Fruit fly (Drosophila melanogaster) whole organism, pupa: ENCODE results near the gene Ubc84D.

Source experiments
- CG10348 ChIP-seq: fragments of 200-800 bp; sonication (Bioruptor generic); IDR thresholded peaks from 2 replicates; pipeline ENCODE4 v1.3.6; 2022; ENCODE audit warnings: missing biosample characterization, missing genetic modification characterization
- CG12605 ChIP-seq: fragments of 200-800 bp; sonication (Bioruptor generic); IDR thresholded peaks from 2 replicates; pipeline ENCODE4 v1.3.6; 2022; ENCODE audit warnings: missing biosample characterization, missing genetic modification characterization
- CG13204 ChIP-seq: fragments of 200-800 bp; sonication (Bioruptor generic); optimal IDR thresholded peaks from 2 replicates; lab custom pipeline; 2018; ENCODE audit warnings: missing biosample characterization, mild to moderate bottlenecking, missing genetic modification characterization, moderate library complexity
- CG14655 ChIP-seq: fragments of 200-800 bp; sonication (Bioruptor generic); optimal IDR thresholded peaks from 3 replicates; lab custom pipeline; 2017; ENCODE audit warnings: mild to moderate bottlenecking, missing biosample characterization, missing genetic modification reagents, missing genetic modification characterization
- CG15710 ChIP-seq: fragments of 200-800 bp; sonication (Bioruptor generic); optimal IDR thresholded peaks from 2 replicates; lab custom pipeline; 2018; ENCODE audit warnings: missing biosample characterization, mild to moderate bottlenecking, missing genetic modification characterization, moderate library complexity
- CG17806 ChIP-seq: fragments of 200-800 bp; sonication (Bioruptor generic); optimal IDR thresholded peaks from 2 replicates; lab custom pipeline; 2018; ENCODE audit warnings: missing biosample characterization, mild to moderate bottlenecking, missing genetic modification characterization, moderate library complexity
- CG32121 ChIP-seq: fragments of 200-800 bp; sonication (Bioruptor generic); IDR thresholded peaks from 2 replicates; pipeline ENCODE4 v1.3.6; 2022; ENCODE audit warnings: missing biosample characterization, missing genetic modification characterization
- CG34367 ChIP-seq: fragments of 200-800 bp; sonication (Bioruptor generic); optimal IDR thresholded peaks from 2 replicates; lab custom pipeline; 2018; ENCODE audit warnings: missing biosample characterization, mild to moderate bottlenecking, missing genetic modification characterization
- CG4496 ChIP-seq: fragments of 200-800 bp; sonication (Bioruptor generic); IDR thresholded peaks from 3 replicates; pipeline ENCODE4 v1.3.6; 2022; ENCODE audit warnings: missing biosample characterization, missing genetic modification characterization
- CG8159 ChIP-seq: fragments of 200-800 bp; sonication (Bioruptor generic); optimal IDR thresholded peaks from 3 replicates; lab custom pipeline; 2018; ENCODE audit warnings: missing biosample characterization, mild to moderate bottlenecking, missing genetic modification characterization, moderate library complexity
- CG8301 ChIP-seq: fragments of 200-800 bp; sonication (Bioruptor generic); optimal IDR thresholded peaks from 2 replicates; lab custom pipeline; 2018; ENCODE audit warnings: missing biosample characterization, mild to moderate bottlenecking, missing genetic modification characterization
- CG9948 ChIP-seq: fragments of 200-800 bp; sonication (Bioruptor generic); optimal IDR thresholded peaks from 2 replicates; lab custom pipeline; 2018; ENCODE audit warnings: missing biosample characterization, mild to moderate bottlenecking, missing genetic modification characterization, moderate library complexity
- D1 ChIP-seq: fragments of 200-800 bp; sonication (Bioruptor generic); optimal IDR thresholded peaks from 2 replicates; lab custom pipeline; 2018; ENCODE audit warnings: missing biosample characterization, mild to moderate bottlenecking, missing genetic modification characterization, moderate library complexity
- EcR ChIP-seq: fragments of 200-800 bp; sonication (Bioruptor generic); optimal IDR thresholded peaks from 3 replicates; lab custom pipeline; 2019; ENCODE audit warnings: missing biosample characterization, missing genetic modification characterization, mild to moderate bottlenecking, moderate library complexity, missing genetic modification reagents
- Ets98B ChIP-seq: fragments of 200-800 bp; sonication (Bioruptor generic); IDR thresholded peaks from 2 replicates; pipeline ENCODE4 v1.3.6; 2022; ENCODE audit warnings: missing biosample characterization, missing genetic modification characterization
- Pif1A ChIP-seq: fragments of 200-800 bp; sonication (Bioruptor generic); optimal IDR thresholded peaks from 3 replicates; lab custom pipeline; 2016; ENCODE audit warnings: missing biosample characterization, missing genetic modification characterization
- Pif1B ChIP-seq: fragments of 200-800 bp; sonication (Bioruptor generic); optimal IDR thresholded peaks from 3 replicates; lab custom pipeline; 2016; ENCODE audit warnings: missing biosample characterization, missing genetic modification characterization
- Snoo ChIP-seq: fragments of 200-800 bp; sonication (Bioruptor generic); optimal IDR thresholded peaks from 3 replicates; lab custom pipeline; 2017; ENCODE audit warnings: missing biosample characterization, mild to moderate bottlenecking, missing genetic modification characterization, inconsistent platforms
- fd96Ca ChIP-seq: fragments of 200-800 bp; sonication (Bioruptor generic); IDR thresholded peaks from 3 replicates; pipeline ENCODE4 v1.3.6; 2022; ENCODE audit warnings: missing biosample characterization, missing genetic modification characterization
- gl ChIP-seq: fragments of 200-800 bp; sonication (Bioruptor generic); optimal IDR thresholded peaks from 2 replicates; lab custom pipeline; 2018; ENCODE audit warnings: missing biosample characterization, mild to moderate bottlenecking, missing genetic modification characterization
- rn ChIP-seq: fragments of 200-800 bp; sonication (Bioruptor generic); IDR thresholded peaks from 2 replicates; pipeline ENCODE4 v1.3.6; 2022; ENCODE audit warnings: missing biosample characterization, missing genetic modification characterization

Ubc84D gene

DNA sequence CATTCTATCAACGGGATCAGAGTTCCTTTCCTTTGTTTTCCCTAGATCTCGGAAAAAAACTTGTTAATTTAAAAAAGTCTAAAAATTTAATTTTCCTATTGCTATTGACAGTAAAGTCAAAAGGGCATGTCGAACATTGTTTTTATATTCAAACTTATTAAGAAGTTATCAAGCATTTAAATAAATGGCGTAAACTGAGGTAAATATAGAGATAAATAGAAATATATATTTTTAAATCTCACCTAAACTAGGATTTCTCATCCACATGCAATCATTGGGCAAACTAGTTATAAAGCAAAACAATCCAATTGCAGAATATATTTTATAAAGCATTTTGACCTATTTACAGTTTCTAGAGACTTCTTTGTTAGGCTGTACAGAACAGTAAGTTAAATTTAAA, at the start of gene Ubc84D:
Gene Ubc84D, minus strand, starts transcription at position 101 of the 400 bp plus-strand sequence.
- TF ChIP-seq EcR (GFP tag; lab: Kevin White, UChicago) (no peak), CG9948 (tag; lab: Kevin White, UChicago) (no peak)

DNA sequence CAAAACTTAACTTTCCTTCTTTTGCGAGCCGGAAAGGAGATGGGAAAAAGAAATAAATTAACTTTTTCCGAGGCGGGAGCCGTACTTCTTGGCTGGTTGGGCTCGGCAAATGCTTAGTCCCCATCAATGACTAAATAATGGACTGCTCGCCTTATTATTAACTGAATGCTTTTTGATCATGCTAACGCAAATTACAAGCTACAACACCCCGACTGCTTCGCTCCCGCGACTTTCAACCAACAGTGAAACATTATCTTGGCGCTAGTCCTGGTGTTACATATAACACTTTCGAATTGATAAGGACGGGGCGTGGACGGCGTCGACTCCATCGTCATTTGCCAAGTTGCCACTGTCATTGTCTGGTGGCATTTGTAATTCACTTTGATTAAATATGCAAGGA, 32.5 kb upstream of the Ubc84D start, which contains the start of gene CG45545:
Gene CG45545, plus strand, starts transcription at position 301 of the 400 bp plus-strand sequence.
- TF ChIP-seq CG15710 (tag; lab: Kevin White, UChicago) (no peak), Snoo (tag; lab: Kevin White, UChicago) (no peak), CG13204 (GFP tag; lab: Kevin White, UChicago) (no peak), gl (tag; lab: Kevin White, UChicago) (no peak), CG4496 (GFP tag; lab: Robert Waterston, UW) (no peak), CG10348 (GFP tag; lab: Robert Waterston, UW) (no peak)
- TF ChIP-seq, all 21 proteins: peak for 0

DNA sequence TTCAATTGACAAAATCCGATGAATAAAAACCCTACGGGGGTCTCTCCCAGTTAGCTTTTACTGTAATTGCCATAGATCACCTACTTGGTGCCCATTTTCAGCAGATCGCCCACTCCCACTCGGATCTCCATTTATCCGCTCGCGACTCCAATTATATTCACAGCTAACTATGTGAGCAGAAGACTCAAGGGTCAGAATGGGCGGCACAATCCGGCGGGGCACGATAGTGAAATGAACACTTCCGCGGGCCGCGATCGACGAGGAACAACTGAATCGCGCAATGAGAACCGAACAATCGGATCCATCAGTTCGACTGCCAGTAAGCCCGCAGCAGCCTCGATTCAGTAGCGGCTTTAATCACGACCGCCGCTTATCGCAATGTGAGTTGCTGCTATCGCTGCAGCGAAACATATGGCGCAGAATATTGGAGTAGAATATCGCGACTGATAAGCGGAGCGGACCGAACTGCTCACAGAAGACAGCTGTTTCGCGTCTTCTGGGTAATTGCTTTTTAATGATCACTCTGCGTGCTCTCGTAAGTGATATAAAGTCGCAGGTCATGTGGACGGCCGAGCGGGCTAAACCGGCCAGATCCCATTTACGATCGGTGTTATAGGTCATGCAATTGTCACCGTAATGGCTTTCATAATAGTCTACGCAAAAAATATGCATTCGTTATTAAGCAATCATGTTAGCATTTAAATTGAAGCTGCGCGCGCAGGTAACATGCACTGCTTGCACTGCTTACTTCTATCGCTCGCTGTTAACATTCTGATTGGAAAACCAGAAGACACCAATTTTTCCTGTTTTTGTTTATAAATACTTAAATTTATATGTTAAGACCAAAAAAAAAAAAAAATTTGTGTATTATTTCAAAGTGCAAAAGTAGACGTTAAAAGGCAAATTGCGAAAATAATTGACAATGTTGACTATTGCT, 29.8 kb upstream of the Ubc84D start, which contains the start of gene alpha-Est1:
Gene alpha-Est1, minus strand, starts transcription at position 317 of the 937 bp plus-strand sequence.
- TF ChIP-seq CG14655 (peak; percentile 13), fd96Ca (GFP tag; lab: Robert Waterston, UW) (peak; percentile 43; the same call in 1 of the 3 replicates), CG32121 (no peak; the same call in 1 of the 2 replicates), Ets98B (GFP tag; lab: Robert Waterston, UW) (peak; percentile 24; the same call in 1 of the 2 replicates), CG17806 (tag; lab: Kevin White, UChicago) (no peak), CG9948 (tag; lab: Kevin White, UChicago) (no peak), CG8159 (no peak)

DNA sequence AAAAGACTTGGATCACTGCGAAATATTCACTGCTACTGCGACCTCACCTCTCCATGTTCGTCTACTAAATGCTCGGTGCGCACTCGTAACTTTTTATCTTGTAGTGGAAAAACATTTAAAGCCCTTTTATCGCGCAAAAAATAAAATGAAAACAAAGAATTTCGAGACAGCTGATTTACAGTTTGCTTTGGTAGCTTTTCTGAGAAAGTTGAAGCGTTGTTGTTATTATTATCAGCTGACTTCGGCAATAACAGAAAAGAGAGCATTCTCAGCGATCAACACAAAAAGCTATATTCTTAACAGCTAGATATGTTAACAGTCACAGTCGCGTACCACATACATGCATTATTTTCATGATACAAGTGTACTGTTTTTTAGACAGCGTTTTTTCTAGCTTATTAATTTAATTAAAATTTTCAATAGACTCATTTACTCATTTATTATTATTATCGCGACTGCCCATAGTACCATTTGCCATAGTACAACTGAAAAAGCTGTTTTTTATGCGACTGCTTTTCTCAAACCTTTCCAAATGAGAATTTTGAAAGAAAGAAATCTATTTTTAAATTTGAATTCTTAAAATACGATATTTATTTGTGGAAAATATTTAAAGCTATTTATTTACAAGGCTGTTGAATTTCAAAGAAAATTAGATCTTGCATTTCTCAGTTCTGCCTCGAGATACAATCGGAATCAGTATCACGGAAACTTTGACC, 22.0 kb upstream of the Ubc84D start, which contains the start of the genes alpha-Est3 and alpha-Est2:
Gene alpha-Est3, minus strand, starts transcription at position 487 of the 716 bp plus-strand sequence.
Gene alpha-Est2, plus strand, starts transcription at position 666 of the 716 bp plus-strand sequence.
- TF ChIP-seq rn (no peak), CG10348 (GFP tag; lab: Robert Waterston, UW) (no peak), Pif1B (no peak), CG9948 (tag; lab: Kevin White, UChicago) (no peak), Pif1A (GFP tag; lab: Kevin White, UChicago) (no peak), gl (tag; lab: Kevin White, UChicago) (no peak), D1 (tag; lab: Kevin White, UChicago) (no peak), fd96Ca (GFP tag; lab: Robert Waterston, UW) (no peak), Snoo (tag; lab: Kevin White, UChicago) (no peak), CG12605 (GFP tag; lab: Robert Waterston, UW) (no peak), CG15710 (tag; lab: Kevin White, UChicago) (no peak), EcR (GFP tag; lab: Kevin White, UChicago) (no peak), CG13204 (GFP tag; lab: Kevin White, UChicago) (no peak), CG8159 (no peak), CG34367 (tag; lab: Kevin White, UChicago) (no peak), CG14655 (no peak)

DNA sequence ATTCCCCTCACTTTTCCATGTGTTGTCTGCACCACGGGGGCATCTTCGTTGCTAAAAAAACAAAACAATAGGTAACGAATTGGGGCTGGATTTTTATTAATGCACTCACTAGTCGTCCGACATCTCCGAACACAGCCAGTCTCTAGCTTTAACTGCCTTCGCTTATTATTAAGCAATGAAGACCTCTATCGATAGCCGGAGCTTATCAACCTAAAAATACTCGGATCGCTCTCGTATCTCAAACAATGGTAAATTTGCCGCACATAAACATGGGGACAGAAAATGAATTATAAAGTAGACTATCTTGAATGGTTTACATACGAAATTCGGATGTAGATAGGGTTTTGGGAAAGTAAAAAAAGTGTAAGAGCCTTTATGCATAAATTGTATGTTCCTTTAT, 19.2 kb upstream of the Ubc84D start, which contains the start of gene alpha-Est4:
Gene alpha-Est4, minus strand, starts transcription at position 181 of the 400 bp plus-strand sequence.
- TF ChIP-seq CG9948 (tag; lab: Kevin White, UChicago), result no peak
- no peak for TF ChIP-seq CG13204 (GFP tag; lab: Kevin White, UChicago)
- no peak for TF ChIP-seq CG8301
- no peak for TF ChIP-seq fd96Ca (GFP tag; lab: Robert Waterston, UW)
- TF ChIP-seq Snoo (tag; lab: Kevin White, UChicago), result no peak
- TF ChIP-seq EcR (GFP tag; lab: Kevin White, UChicago), result no peak
- TF ChIP-seq CG32121, result no peak
- no peak for TF ChIP-seq CG10348 (GFP tag; lab: Robert Waterston, UW)
- TF ChIP-seq Pif1A (GFP tag; lab: Kevin White, UChicago), result no peak
- no peak for TF ChIP-seq Ets98B (GFP tag; lab: Robert Waterston, UW)
- no peak for TF ChIP-seq gl (tag; lab: Kevin White, UChicago)
- no peak for TF ChIP-seq rn
- no peak for TF ChIP-seq CG14655
- no peak for TF ChIP-seq CG15710 (tag; lab: Kevin White, UChicago)

DNA sequence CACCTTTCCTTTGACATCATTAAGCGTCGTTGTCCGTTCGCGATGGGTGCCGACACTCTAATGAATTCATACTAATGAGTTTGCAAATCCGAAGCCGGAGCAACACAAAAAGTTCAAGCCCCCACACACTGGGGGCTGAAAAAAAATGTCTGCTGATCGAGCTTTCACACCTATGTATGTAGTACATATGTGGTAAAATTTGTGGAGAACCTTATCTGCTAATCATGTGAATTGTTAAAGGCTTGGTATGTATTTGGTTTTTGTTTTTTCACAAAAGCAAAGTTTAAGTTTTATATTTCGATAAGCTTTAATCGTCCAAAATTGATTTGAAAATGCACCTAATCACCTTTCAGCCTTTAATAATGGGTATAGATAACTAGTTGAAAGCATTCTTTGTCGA, 17.0 kb upstream of the Ubc84D start, which contains the start of gene alpha-Est5:
Gene alpha-Est5, minus strand, starts transcription at position 110 of the 400 bp plus-strand sequence.
- no peak for TF ChIP-seq Ets98B (GFP tag; lab: Robert Waterston, UW)
- TF ChIP-seq CG14655, result no peak
- TF ChIP-seq D1 (tag; lab: Kevin White, UChicago), result no peak
- TF ChIP-seq EcR (GFP tag; lab: Kevin White, UChicago), result no peak
- TF ChIP-seq Pif1A (GFP tag; lab: Kevin White, UChicago), result no peak
- TF ChIP-seq CG10348 (GFP tag; lab: Robert Waterston, UW), result no peak
- TF ChIP-seq rn, result no peak
- no peak for TF ChIP-seq CG32121
- no peak for TF ChIP-seq CG15710 (tag; lab: Kevin White, UChicago)
- no peak for TF ChIP-seq gl (tag; lab: Kevin White, UChicago)
- TF ChIP-seq CG17806 (tag; lab: Kevin White, UChicago), result no peak
- TF ChIP-seq CG12605 (GFP tag; lab: Robert Waterston, UW), result no peak
- no peak for TF ChIP-seq fd96Ca (GFP tag; lab: Robert Waterston, UW)
- TF ChIP-seq, all 21 proteins: peak for 0
